Fruit fly (Drosophila melanogaster): ENCODE results near the gene CG45067.

Gene CG45067

dm6 chr3L:3149060-3149872 lies 35.0 kb upstream of the CG45067 start (continued):
- TF ChIP-seq dpn (GFP tag; optimal IDR thresholded peaks at IDR 0.05) (no peak), Elba2 (GFP tag; optimal IDR thresholded peaks at IDR 0.05) (no peak), Jarid2 (GFP tag; optimal IDR thresholded peaks at IDR 0.05) (no peak), Dref (GFP tag; IDR thresholded peaks at IDR 0.05) (peak; percentile 46)

- TF ChIP-seq D19A (tag; optimal IDR thresholded peaks at IDR 0.05) (no peak), BtbVII (GFP tag; optimal IDR thresholded peaks at IDR 0.05) (peak; percentile 13), CG10959 (GFP tag; IDR thresholded peaks at IDR 0.05) (no peak; the same call in 1 of the 2 replicates), CG10147 (GFP tag; optimal IDR thresholded peaks at IDR 0.05) (peak; percentile 50), Sox100B (GFP tag; optimal IDR thresholded peaks at IDR 0.05) (no peak), zen2 (GFP tag; IDR thresholded peaks at IDR 0.05; ENCODE audit: partially characterized antibody) (peak; percentile 97), chinmo (GFP tag; IDR thresholded peaks at IDR 0.05; ENCODE audit: partially characterized antibody) (peak; percentile 99), bab2 (GFP tag; optimal IDR thresholded peaks at IDR 0.05) (peak; percentile 56), twi (tag; optimal IDR thresholded peaks at IDR 0.05) (peak; percentile 18), CG14441 (GFP tag; IDR thresholded peaks at IDR 0.05) (peak; percentile 64), Hr3 (GFP tag; optimal IDR thresholded peaks at IDR 0.05) (peak; percentile 63), Elba2 (GFP tag; optimal IDR thresholded peaks at IDR 0.05) (peak; percentile 96), Abd-B (GFP tag; optimal IDR thresholded peaks at IDR 0.05) (no peak), B-H1 (GFP tag; IDR thresholded peaks at IDR 0.05) (peak; percentile 40; the same call in 1 of the 3 replicates), sim (GFP tag; IDR thresholded peaks at IDR 0.05) (0 out of 2 replicates have a peak, but pooled peaks have one; percentile 7), Adf1 (GFP tag; IDR thresholded peaks at IDR 0.05) (peak; percentile 48; the same call in 1 of the 2 replicates), fd64A (GFP tag; optimal IDR thresholded peaks at IDR 0.05) (no peak), CG3407 (GFP tag; optimal IDR thresholded peaks at IDR 0.05) (no peak), zfh2 (GFP tag; optimal IDR thresholded peaks at IDR 0.05) (peak; percentile 72), Gug (GFP tag; IDR thresholded peaks at IDR 0.05) (peak; percentile 65; the same call in 2 of the 4 replicates), C15 (GFP tag; IDR thresholded peaks at IDR 0.05) (no peak), Dek (tag; optimal IDR thresholded peaks at IDR 0.05) (peak; percentile 46), Blimp-1 (GFP tag; optimal IDR thresholded peaks at IDR 0.05) (no peak), CG3995 (GFP tag; optimal IDR thresholded peaks at IDR 0.05) (peak; percentile 29), Pdp1 (GFP tag; optimal IDR thresholded peaks at IDR 0.05) (peak; percentile 61 to 69), btn (GFP tag; optimal IDR thresholded peaks at IDR 0.05) (peak; percentile 18), sens-2 (GFP tag; IDR thresholded peaks at IDR 0.05) (no peak), lilli (GFP tag; optimal IDR thresholded peaks at IDR 0.05) (peak; percentile 84), phol (tag; optimal IDR thresholded peaks at IDR 0.05) (peak; percentile 98), otp (GFP tag; IDR thresholded peaks at IDR 0.05) (0 out of 3 replicates have a peak, but pooled peaks have one; percentile 15), en (GFP tag; optimal IDR thresholded peaks at IDR 0.05) (no peak), CG31224 (GFP tag; IDR thresholded peaks at IDR 0.05) (0 out of 2 replicates have a peak, but pooled peaks have one; percentile 10), hth (optimal IDR thresholded peaks at IDR 0.05) (no peak), E2f1 (GFP tag; IDR thresholded peaks at IDR 0.05) (peak; percentile 49; the same call in 1 of the 2 replicates), Dfd (GFP tag; optimal IDR thresholded peaks at IDR 0.05) (no peak), kay (GFP tag; optimal IDR thresholded peaks at IDR 0.05) (peak; percentile 70), ftz-f1 (GFP tag; optimal IDR thresholded peaks at IDR 0.05) (peak; percentile 87), CG4730 (GFP tag; IDR thresholded peaks at IDR 0.05) (no peak), CG31388 (GFP tag; optimal IDR thresholded peaks at IDR 0.05) (no peak), Fer1 (GFP tag; optimal IDR thresholded peaks at IDR 0.05) (peak; percentile 59), Nf-YC (tag; optimal IDR thresholded peaks at IDR 0.05) (peak; percentile 2), sima (GFP tag; optimal IDR thresholded peaks at IDR 0.05) (no peak)
Measured at dm6 chr3L:3148125-3149059, 34.1 kb upstream of the CG45067 start, which contains the start of the genes Usp5 and BtbVII. Usp5 (minus strand) TSS chr3L:3148358. BtbVII (plus strand) TSS chr3L:3148646.

Measured in whole organism, embryonic.